Fruit fly (Drosophila melanogaster): ENCODE data around the gene Rpt3R.

- TF ChIP-seq usp (GFP tag; optimal IDR thresholded peaks at IDR 0.05) (no peak), psq (optimal IDR thresholded peaks at IDR 0.05) (no peak), Dll (optimal IDR thresholded peaks at IDR 0.05) (no peak)
Observed at dm6 chr3R:9705008-9705628, 51.2 kb downstream of the Rpt3R start, which contains the start of gene Unc-115a.

All from whole organism.